Fruit fly (Drosophila melanogaster) whole organism, larva: ENCODE data around the gene Tgs1.

Experiments
- noc ChIP-seq: fragments of 200-800 bp; sonication (Bioruptor generic); optimal IDR thresholded peaks from 3 replicates; lab custom pipeline; 2019; ENCODE audit warnings: missing biosample characterization, mild to moderate bottlenecking, missing genetic modification characterization, moderate library complexity

Gene Tgs1

DNA sequence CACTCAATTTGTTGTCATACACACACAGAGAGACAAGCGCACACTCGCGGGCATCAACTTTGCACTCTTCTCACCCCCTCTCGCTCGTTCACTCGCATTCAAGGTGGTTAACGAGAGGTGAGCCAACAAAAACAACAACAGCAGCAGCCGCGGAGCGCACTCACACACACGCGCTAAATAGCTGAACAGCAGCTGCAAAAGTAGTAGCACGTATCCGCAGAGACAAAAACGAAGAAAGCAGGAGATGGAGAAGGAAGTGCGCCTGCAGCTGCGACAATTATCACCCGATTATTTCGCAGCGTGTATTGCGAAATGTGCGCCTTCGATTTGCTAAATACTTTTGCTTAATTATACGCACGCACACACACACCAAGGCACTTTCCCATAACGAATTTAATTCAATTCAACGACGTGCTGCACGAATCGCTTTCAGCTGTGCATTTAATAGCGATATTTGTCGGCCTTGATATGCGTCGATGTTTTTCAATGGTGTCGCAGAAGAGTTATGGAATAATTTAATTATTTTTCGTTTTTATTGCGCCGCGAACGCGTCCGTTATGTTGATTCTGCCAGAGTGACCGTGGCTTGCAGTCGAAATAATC lies 43.1 kb downstream of the Tgs1 start:
- TF ChIP-seq noc (tag; lab: Kevin White, UChicago): peak; percentile 30

DNA sequence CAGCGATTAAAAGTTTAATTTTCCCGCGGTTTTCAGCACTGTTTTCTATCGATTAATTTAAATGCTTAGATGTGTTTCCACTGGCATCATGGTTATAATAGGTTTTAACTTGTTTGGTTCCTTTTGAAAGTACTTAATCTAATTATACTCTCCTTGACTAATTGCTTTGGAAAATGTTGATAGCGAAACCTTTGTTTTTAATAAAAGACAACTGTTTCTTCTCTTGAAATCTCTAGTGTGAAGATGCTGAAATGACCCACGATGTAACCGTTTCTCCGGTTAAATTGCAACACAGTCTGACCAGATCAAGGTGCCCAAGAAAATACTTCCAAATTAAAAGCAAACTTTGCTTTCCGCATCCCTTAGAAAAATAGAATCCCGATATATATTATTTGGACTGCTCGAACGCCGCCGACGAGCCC lies 43.6 kb downstream of the Tgs1 start, which contains the start of gene Dlc90F:
TSS of gene Dlc90F (plus strand) at position 330 of the 422 bp plus-strand sequence.
- peak; percentile 6 for TF ChIP-seq noc (tag; lab: Kevin White, UChicago)

DNA sequence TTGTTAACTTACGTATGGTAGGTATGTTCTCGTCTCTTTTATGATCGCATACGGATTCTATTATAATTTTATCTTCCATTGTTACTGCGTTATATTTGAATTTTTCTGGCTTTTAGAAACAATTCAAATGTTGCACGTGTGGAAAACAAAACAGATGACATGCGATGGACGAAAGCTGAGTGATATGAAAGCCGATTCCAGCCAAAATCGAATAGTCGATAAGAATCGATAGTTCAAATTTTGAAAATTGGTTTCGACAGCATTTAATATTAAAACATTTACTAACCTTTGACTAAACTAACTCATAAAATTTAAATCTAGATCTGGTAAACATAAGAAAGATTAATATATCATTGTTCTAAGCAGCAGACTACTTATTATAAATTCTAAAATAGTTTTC lies 46.2 kb downstream of the Tgs1 start, which contains the start of gene Polr1E:
TSS of gene Polr1E (minus strand) at position 160 of the 400 bp plus-strand sequence.
- no peak for TF ChIP-seq noc (tag; lab: Kevin White, UChicago)

DNA sequence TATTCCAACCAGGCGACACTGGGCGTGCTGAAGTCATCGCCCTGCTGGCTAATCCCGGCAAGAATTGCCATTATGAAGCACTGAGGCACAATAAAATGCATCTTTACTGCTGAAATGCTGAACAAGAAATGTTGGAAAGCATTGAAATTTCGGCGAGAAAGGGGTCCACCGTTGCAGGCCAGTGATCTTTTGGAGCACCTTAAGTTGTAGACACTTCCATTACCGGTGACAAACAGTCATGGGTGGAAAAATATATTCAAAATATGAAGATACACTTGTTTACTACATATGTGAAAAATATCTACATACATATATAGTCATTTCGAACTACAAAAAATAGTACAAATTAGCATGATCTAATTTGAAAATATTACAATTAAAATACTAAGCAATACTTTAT lies 47.4 kb downstream of the Tgs1 start, which contains the start of gene CG7126:
TSS of gene CG7126 (minus strand) at position 101 of the 400 bp plus-strand sequence.
- TF ChIP-seq noc (tag; lab: Kevin White, UChicago): no peak
